Fruit fly (Drosophila melanogaster) S2 (cell line): ENCODE results near the gene Mrtf.

Source experiments
- CG8478 ChIP-seq: fragments of >200 bp; optimal IDR thresholded peaks from 2 replicates; lab custom pipeline; 2018
- CTCF ChIP-seq, 2 experiments: fragments of >200 bp; optimal IDR thresholded peaks; 2 replicates each; lab custom pipeline; 2018

The Mrtf gene

dm6 chr3L:2734363-2735160, 31.8 kb downstream of the Mrtf start:
- TF ChIP-seq CTCF (optimal IDR thresholded peaks at IDR 0.05; lab: Kevin White, UChicago) = no peak
- TF ChIP-seq CG8478 = no peak

- no peak for TF ChIP-seq CG8478
- no peak for TF ChIP-seq CTCF (optimal IDR thresholded peaks at IDR 0.05; lab: Kevin White, UChicago)
These were observed 33.1 kb downstream of the Mrtf start for dm6 chr3L:2733208-2733607.

- TF ChIP-seq CG8478 = no peak
- no peak for TF ChIP-seq CTCF (optimal IDR thresholded peaks at IDR 0.05; lab: Kevin White, UChicago)
These were observed 35.4 kb downstream of the Mrtf start for dm6 chr3L:2730911-2731310.

dm6 chr3L:2727023-2727422, 39.3 kb downstream of the Mrtf start:
- TF ChIP-seq CTCF (optimal IDR thresholded peaks at IDR 0.05; lab: Kevin White, UChicago) (no peak), CG8478 (no peak)

dm6 chr3L:2712598-2713216, 53.6 kb downstream of the Mrtf start:
- TF ChIP-seq CG8478 (no peak), CTCF (optimal IDR thresholded peaks at IDR 0.05; lab: Kevin White, UChicago) (no peak)

DNA sequence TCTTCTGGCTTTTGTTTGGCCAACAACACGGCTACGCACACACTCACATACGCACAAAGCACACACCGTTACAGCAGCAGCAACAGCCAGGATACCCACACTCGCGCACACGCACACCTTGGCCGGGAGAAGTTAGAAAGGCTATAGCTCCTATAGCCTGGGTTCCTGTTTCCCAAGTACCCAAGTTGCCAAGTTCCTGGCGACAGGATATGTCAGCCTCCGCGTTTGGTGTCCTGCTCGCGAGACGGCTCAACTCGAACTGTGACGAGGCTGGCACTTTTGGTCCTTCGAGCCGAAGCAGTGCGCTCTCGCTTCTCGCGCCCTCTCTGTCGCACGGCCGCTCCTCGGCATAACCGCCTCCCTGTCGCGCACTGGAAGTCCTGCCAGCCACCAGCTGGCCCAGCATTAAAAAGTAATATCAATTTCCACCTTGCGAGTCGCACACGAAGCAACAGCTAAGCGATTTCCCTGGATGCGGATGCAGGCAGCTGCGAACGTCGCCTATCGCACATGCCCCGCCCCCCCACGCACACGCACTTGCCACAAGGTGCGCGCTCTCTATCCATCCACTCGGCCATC, 54.8 kb downstream of the Mrtf start, which contains the start of gene Fife:
Gene Fife (minus strand): TSS at position 229 of the 579 bp plus-strand sequence.
- TF ChIP-seq CTCF (optimal IDR thresholded peaks at IDR 0.05; lab: Kevin White, UChicago) (no peak), CG8478 (no peak)

dm6 chr3L:2702474-2702873, 63.9 kb downstream of the Mrtf start:
- TF ChIP-seq CTCF (optimal IDR thresholded peaks at IDR 0.05; lab: Kevin White, UChicago) (no peak), CG8478 (no peak)
